Fruit fly (Drosophila melanogaster): ENCODE results near the gene CG13949.
A peak's percentile ranks its signal among the peaks of the same experiment; 100 is the strongest.

Gene CG13949

DNA sequence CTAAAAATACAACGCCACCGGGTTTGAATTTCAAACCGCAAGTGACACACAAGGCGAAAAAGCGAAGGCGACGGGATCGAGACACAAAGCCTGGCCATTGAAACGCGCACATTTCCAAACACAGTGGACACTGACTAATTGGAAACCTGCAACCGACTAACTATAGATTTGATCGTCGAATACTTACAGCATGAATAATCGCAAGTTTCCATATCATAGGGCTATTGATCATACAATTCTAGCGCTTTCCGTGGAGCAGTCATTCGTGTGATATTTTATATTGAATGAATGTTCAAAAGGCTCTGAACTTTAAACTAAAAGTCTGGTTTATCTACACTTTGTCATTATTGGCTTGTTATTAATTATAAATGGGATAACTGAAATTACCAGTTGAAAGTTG lies 11.8 kb upstream of the CG13949 start:
- no peak for TF ChIP-seq Pif1A (GFP tag; optimal IDR thresholded peaks at IDR 0.05)
- TF ChIP-seq CG12605 (GFP tag; IDR thresholded peaks at IDR 0.05): no peak
- no peak for TF ChIP-seq D1 (tag; optimal IDR thresholded peaks at IDR 0.05)
- no peak for TF ChIP-seq CG8159 (tag; optimal IDR thresholded peaks at IDR 0.05)
- TF ChIP-seq EcR (GFP tag; optimal IDR thresholded peaks at IDR 0.05): no peak

DNA sequence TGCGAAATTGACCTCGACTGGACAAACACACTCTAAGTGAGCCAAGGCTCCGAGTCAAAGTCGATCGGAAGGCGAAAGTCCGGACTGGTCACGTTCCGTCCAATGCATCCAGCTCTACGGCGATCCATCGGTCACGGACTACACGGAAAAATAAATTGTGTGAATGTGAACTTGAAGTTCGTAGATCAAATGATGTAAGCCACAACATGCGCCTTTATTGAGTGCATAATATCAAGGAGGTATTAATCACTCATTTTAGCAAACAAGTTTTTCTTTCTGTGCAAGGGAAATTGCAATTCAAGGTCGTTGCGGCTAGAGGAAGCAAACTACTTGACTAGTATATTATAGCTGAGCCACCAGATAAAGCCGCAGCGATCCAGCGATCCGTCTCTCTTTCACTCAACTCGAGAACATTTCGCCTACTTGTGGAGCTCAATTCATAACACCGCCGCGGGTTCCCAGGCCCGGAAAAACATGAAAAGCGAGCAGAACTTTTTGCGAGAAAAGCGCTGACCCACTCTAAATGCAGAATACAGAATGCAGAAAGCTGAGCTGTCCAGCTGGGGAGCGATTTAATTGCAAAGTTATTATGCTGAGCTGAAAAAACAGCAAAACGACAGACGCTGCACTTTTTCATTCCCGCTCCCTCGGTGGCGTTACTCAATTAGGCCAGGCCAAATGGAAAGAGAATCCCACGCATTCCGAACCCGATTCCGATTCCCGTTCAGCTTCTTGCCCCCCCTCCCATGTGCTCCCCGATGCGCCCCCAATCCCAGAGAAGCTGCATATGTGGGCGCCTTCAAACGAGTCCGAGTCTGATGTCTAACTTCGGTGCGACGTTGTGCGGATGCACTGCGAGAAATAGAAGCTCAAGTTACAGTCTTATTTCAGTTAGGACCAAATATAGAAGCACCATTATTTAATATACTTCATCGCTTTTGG lies 11.0 kb upstream of the CG13949 start:
- peak; percentile 52 for TF ChIP-seq CG8159 (tag; optimal IDR thresholded peaks at IDR 0.05)
- TF ChIP-seq CG4496 (GFP tag; IDR thresholded peaks at IDR 0.05): peak; percentile 75
- TF ChIP-seq CG9948 (tag; optimal IDR thresholded peaks at IDR 0.05): peak; percentile 32
- TF ChIP-seq CG34367 (tag; optimal IDR thresholded peaks at IDR 0.05): peak; percentile 48
- peak; percentile 65 for TF ChIP-seq CG12605 (GFP tag; IDR thresholded peaks at IDR 0.05)
- TF ChIP-seq CG8301 (tag; optimal IDR thresholded peaks at IDR 0.05): peak; percentile 70
- peak; percentile 53; the same call in 2 of the 3 replicates for TF ChIP-seq fd96Ca (GFP tag; IDR thresholded peaks at IDR 0.05)
- TF ChIP-seq rn (GFP tag; IDR thresholded peaks at IDR 0.05): peak; percentile 33; the same call in 1 of the 2 replicates
- TF ChIP-seq CG10348 (GFP tag; IDR thresholded peaks at IDR 0.05): no peak
- no peak for TF ChIP-seq D1 (tag; optimal IDR thresholded peaks at IDR 0.05)
- TF ChIP-seq Ets98B (GFP tag; IDR thresholded peaks at IDR 0.05): peak; percentile 59
- peak; percentile 15 for TF ChIP-seq CG15710 (tag; optimal IDR thresholded peaks at IDR 0.05)
- peak; percentile 75 for TF ChIP-seq CG14655 (GFP tag; optimal IDR thresholded peaks at IDR 0.05)
- peak; percentile 52 for TF ChIP-seq CG17806 (tag; optimal IDR thresholded peaks at IDR 0.05)
- peak; percentile 32 for TF ChIP-seq Pif1A (GFP tag; optimal IDR thresholded peaks at IDR 0.05)
- TF ChIP-seq Pif1B (GFP tag; optimal IDR thresholded peaks at IDR 0.05): no peak
- peak; percentile 12; the same call in 1 of the 2 replicates for TF ChIP-seq CG32121 (GFP tag; IDR thresholded peaks at IDR 0.05)
- TF ChIP-seq Snoo (tag; optimal IDR thresholded peaks at IDR 0.05): no peak
- TF ChIP-seq EcR (GFP tag; optimal IDR thresholded peaks at IDR 0.05): no peak
- peak; percentile 37 for TF ChIP-seq gl (tag; optimal IDR thresholded peaks at IDR 0.05)
- TF ChIP-seq CG13204 (GFP tag; optimal IDR thresholded peaks at IDR 0.05): peak; percentile 23

DNA sequence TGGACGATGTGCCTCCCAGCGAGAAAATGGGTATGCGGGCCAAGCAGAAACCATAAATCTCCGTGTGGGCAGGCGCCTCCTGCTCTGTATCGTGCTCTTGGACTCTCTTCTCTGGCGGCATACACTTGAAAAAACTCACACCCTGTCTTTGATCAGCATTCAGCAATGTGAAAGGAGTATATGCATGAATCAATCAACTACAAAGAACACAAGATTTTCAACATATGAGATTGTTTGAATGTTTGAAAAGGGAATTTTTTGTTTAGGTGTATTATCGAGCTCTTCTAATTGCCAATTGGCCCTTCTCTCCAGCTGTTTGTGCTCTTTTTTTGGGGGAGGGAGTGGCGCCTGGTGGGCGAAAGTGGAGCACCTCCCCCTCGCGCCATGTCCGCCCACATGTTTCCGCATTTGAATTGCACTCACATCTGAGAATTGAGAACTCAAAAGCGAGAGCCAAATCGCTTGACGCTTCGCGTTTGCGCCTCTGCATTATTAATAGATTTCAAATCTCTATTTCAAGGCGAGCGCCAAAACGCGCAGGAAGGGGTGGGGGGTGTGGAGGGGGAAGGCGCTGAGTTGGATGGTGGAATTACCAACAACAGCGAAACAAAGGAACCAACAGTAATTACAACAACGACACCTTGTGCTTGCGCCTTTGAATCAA lies 9.7 kb upstream of the CG13949 start:
- TF ChIP-seq CG14655 (GFP tag; optimal IDR thresholded peaks at IDR 0.05) (peak; percentile 88), Ets98B (GFP tag; IDR thresholded peaks at IDR 0.05) (peak; percentile 92), CG8301 (tag; optimal IDR thresholded peaks at IDR 0.05) (peak; percentile 88), CG15710 (tag; optimal IDR thresholded peaks at IDR 0.05) (peak; percentile 60), CG4496 (GFP tag; IDR thresholded peaks at IDR 0.05) (peak; percentile 94), gl (tag; optimal IDR thresholded peaks at IDR 0.05) (no peak), CG13204 (GFP tag; optimal IDR thresholded peaks at IDR 0.05) (no peak), CG9948 (tag; optimal IDR thresholded peaks at IDR 0.05) (peak; percentile 67), CG12605 (GFP tag; IDR thresholded peaks at IDR 0.05) (peak; percentile 84), Pif1A (GFP tag; optimal IDR thresholded peaks at IDR 0.05) (peak; percentile 82), EcR (GFP tag; optimal IDR thresholded peaks at IDR 0.05) (no peak), rn (GFP tag; IDR thresholded peaks at IDR 0.05) (peak; percentile 75), fd96Ca (GFP tag; IDR thresholded peaks at IDR 0.05) (peak; percentile 92), CG8159 (tag; optimal IDR thresholded peaks at IDR 0.05) (peak; percentile 58), D1 (tag; optimal IDR thresholded peaks at IDR 0.05) (no peak), CG32121 (GFP tag; IDR thresholded peaks at IDR 0.05) (peak; percentile 86), CG10348 (GFP tag; IDR thresholded peaks at IDR 0.05) (no peak), Pif1B (GFP tag; optimal IDR thresholded peaks at IDR 0.05) (peak; percentile 80), Snoo (tag; optimal IDR thresholded peaks at IDR 0.05) (peak; percentile 62), CG17806 (tag; optimal IDR thresholded peaks at IDR 0.05) (peak; percentile 72), CG34367 (tag; optimal IDR thresholded peaks at IDR 0.05) (peak; percentile 55)

DNA sequence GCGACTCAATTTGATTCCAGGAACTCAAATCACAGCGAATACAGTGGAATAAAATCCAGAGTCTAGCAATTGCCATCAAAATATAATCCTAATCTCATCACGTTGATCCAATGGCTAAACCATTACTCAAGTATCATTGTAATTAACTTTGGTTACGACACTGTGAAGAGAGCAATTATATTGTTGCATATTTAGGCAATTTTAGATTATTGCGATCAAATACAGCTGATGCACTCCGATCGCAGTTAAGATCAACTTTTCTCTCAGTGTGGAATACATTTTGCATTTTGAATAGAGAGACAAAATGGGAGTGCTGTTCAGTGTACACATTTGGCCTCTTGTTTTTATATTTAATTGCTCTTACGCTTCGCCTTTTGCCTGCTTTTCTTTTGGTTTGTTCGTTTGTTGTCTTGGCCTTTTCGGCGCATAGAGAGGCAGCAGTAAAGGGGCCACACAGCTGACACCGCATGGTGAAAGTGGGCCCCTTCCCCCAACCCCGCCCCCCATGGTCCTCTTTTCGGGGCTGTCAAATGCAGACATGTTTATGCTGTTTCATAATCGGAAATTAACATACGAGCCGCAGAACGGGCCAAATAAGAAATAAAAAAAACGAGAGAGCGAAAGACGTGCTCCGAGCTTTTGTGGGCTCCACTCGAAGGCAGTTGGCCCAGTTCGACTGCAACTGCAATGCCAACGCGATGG lies 8.8 kb upstream of the CG13949 start:
- TF ChIP-seq CG17806 (tag; optimal IDR thresholded peaks at IDR 0.05) (peak; percentile 36), CG32121 (GFP tag; IDR thresholded peaks at IDR 0.05) (peak; percentile 59; the same call in 1 of the 2 replicates), rn (GFP tag; IDR thresholded peaks at IDR 0.05) (no peak), CG9948 (tag; optimal IDR thresholded peaks at IDR 0.05) (peak; percentile 1), D1 (tag; optimal IDR thresholded peaks at IDR 0.05) (no peak), Snoo (tag; optimal IDR thresholded peaks at IDR 0.05) (peak; percentile 10), Pif1A (GFP tag; optimal IDR thresholded peaks at IDR 0.05) (peak; percentile 66), fd96Ca (GFP tag; IDR thresholded peaks at IDR 0.05) (peak; percentile 78; the same call in 2 of the 3 replicates), CG34367 (tag; optimal IDR thresholded peaks at IDR 0.05) (no peak), Pif1B (GFP tag; optimal IDR thresholded peaks at IDR 0.05) (peak; percentile 33), CG8159 (tag; optimal IDR thresholded peaks at IDR 0.05) (peak; percentile 5), Ets98B (GFP tag; IDR thresholded peaks at IDR 0.05) (peak; percentile 61), CG14655 (GFP tag; optimal IDR thresholded peaks at IDR 0.05) (peak; percentile 76), EcR (GFP tag; optimal IDR thresholded peaks at IDR 0.05) (no peak), CG8301 (tag; optimal IDR thresholded peaks at IDR 0.05) (peak; percentile 83), CG4496 (GFP tag; IDR thresholded peaks at IDR 0.05) (peak; percentile 82; the same call in 2 of the 3 replicates), CG13204 (GFP tag; optimal IDR thresholded peaks at IDR 0.05) (no peak), CG15710 (tag; optimal IDR thresholded peaks at IDR 0.05) (no peak)

All from whole organism, pupa.